In genomic region chrX:6859245-6859644, dm6 we compare ENCODE assay signal across 3 fruit fly cellular contexts.
TF ChIP-seq lines count a peak whose summit lies in the region.

No protein-coding gene starts in this region.

- TF ChIP-seq CTCF in whole organism, embryonic (GFP tag; optimal IDR thresholded peaks at IDR 0.05; lab: Kevin White, UChicago): no peak

TF ChIP-seq in Kc167, 6 proteins besides CTCF, POLR2A, EP300 and RAD21:
- TF ChIP-seq psq (optimal IDR thresholded peaks at IDR 0.05; lab: Kevin White, UChicago) (peak; percentile 69), Sin3A (optimal IDR thresholded peaks at IDR 0.05; lab: Kevin White, UChicago) (no peak)
TF ChIP-seq in Kc167: peak in this region for 1.

TF ChIP-seq in whole organism, embryonic, 481 proteins besides CTCF, POLR2A, EP300 and RAD21:
- TF ChIP-seq aop (GFP tag; IDR thresholded peaks at IDR 0.05; lab: Robert Waterston, UW) (peak; percentile 14; the same call in 1 of the 2 replicates), ato (GFP tag; IDR thresholded peaks at IDR 0.05; lab: Robert Waterston, UW; ENCODE audit: partially characterized antibody) (no peak), cg (GFP tag; optimal IDR thresholded peaks at IDR 0.05; lab: Kevin White, UChicago) (peak; percentile 65), eyg (GFP tag; optimal IDR thresholded peaks at IDR 0.05; lab: Kevin White, UChicago) (no peak), btn (GFP tag; optimal IDR thresholded peaks at IDR 0.05; lab: Kevin White, UChicago) (no peak)

TF ChIP-seq in whole organism, prepupa, 60 proteins besides CTCF, POLR2A, EP300 and RAD21:
- no peak for TF ChIP-seq CG34406 (GFP tag; optimal IDR thresholded peaks at IDR 0.05; lab: Kevin White, UChicago)
- peak; percentile 11 for TF ChIP-seq Eip78C (GFP tag; lab: Kevin White, UChicago)
